Fruit fly (Drosophila melanogaster): ENCODE results near the gene form3.

form3 gene

dm6 chr3L:7094548-7095072, at the start of gene form3:
Gene form3, plus strand, starts transcription at chr3L:7094818.
- TF ChIP-seq jim (GFP tag; optimal IDR thresholded peaks at IDR 0.05) (no peak), fru (GFP tag; optimal IDR thresholded peaks at IDR 0.05) (peak; percentile 87), Hr78 (GFP tag; optimal IDR thresholded peaks at IDR 0.05) (no peak), CrebA (GFP tag; optimal IDR thresholded peaks at IDR 0.05; ENCODE audit: borderline replicate concordance) (no peak), foxo (GFP tag; optimal IDR thresholded peaks at IDR 0.05) (no peak), HLH106 (tag; optimal IDR thresholded peaks at IDR 0.05) (no peak)

dm6 chr3L:7058401-7058999, 36.1 kb upstream of the form3 start:
- TF ChIP-seq Dif (GFP tag; optimal IDR thresholded peaks at IDR 0.05; ENCODE audit: partially characterized antibody): no peak
- TF ChIP-seq Sp1 (GFP tag; optimal IDR thresholded peaks at IDR 0.05): no peak
- TF ChIP-seq usp (GFP tag; optimal IDR thresholded peaks at IDR 0.05): no peak
- no peak for TF ChIP-seq dl (GFP tag; optimal IDR thresholded peaks at IDR 0.05; ENCODE audit: insufficient read depth in 1 of 2, partially characterized antibody in 2 of 2)
- TF ChIP-seq CrebA (GFP tag; optimal IDR thresholded peaks at IDR 0.05; ENCODE audit: borderline replicate concordance): no peak
- TF ChIP-seq Myc (optimal IDR thresholded peaks at IDR 0.05): no peak
- no peak for TF ChIP-seq sage (GFP tag; optimal IDR thresholded peaks at IDR 0.05)
- no peak for TF ChIP-seq lola (GFP tag; optimal IDR thresholded peaks at IDR 0.05)
- no peak for TF ChIP-seq Hr83 (GFP tag; optimal IDR thresholded peaks at IDR 0.05; ENCODE audit: poor library complexity, severe bottlenecking)
- no peak for TF ChIP-seq ey (GFP tag; optimal IDR thresholded peaks at IDR 0.05)
- TF ChIP-seq dsf (GFP tag; optimal IDR thresholded peaks at IDR 0.05; ENCODE audit: borderline replicate concordance): no peak
- TF ChIP-seq psq (GFP tag; optimal IDR thresholded peaks at IDR 0.05): no peak
- TF ChIP-seq h (GFP tag; optimal IDR thresholded peaks at IDR 0.05): no peak

- TF ChIP-seq h (GFP tag; optimal IDR thresholded peaks at IDR 0.05) (no peak), Vsx2 (GFP tag; optimal IDR thresholded peaks at IDR 0.05; ENCODE audit: partially characterized antibody) (no peak), Hr78 (GFP tag; optimal IDR thresholded peaks at IDR 0.05) (no peak), dsf (GFP tag; optimal IDR thresholded peaks at IDR 0.05; ENCODE audit: borderline replicate concordance) (no peak), CG32264 (GFP tag; optimal IDR thresholded peaks at IDR 0.05) (no peak), Myc (optimal IDR thresholded peaks at IDR 0.05) (no peak)
These were observed 28.6 kb upstream of the form3 start, which contains the start of gene CG14823 for dm6 chr3L:7066014-7066413. Gene CG14823, plus strand, starts transcription at chr3L:7066314.

- TF ChIP-seq h (GFP tag; optimal IDR thresholded peaks at IDR 0.05) (no peak), CG9705 (GFP tag; optimal IDR thresholded peaks at IDR 0.05) (no peak), Abd-B (GFP tag; optimal IDR thresholded peaks at IDR 0.05) (no peak), fru (GFP tag; optimal IDR thresholded peaks at IDR 0.05) (no peak)
These were observed 25.5 kb upstream of the form3 start, which contains the start of gene CG32391 for dm6 chr3L:7069099-7069498. Gene CG32391, minus strand, starts transcription at chr3L:7069199.

dm6 chr3L:7075147-7075546, 19.5 kb upstream of the form3 start, which contains the start of gene CG34030:
Gene CG34030, minus strand, starts transcription at chr3L:7075247.
- TF ChIP-seq Hr78 (GFP tag; optimal IDR thresholded peaks at IDR 0.05): no peak
- no peak for TF ChIP-seq Abd-B (GFP tag; optimal IDR thresholded peaks at IDR 0.05)
- no peak for TF ChIP-seq Dif (GFP tag; optimal IDR thresholded peaks at IDR 0.05; ENCODE audit: partially characterized antibody)
- TF ChIP-seq Myc (optimal IDR thresholded peaks at IDR 0.05): no peak
- no peak for TF ChIP-seq fru (GFP tag; optimal IDR thresholded peaks at IDR 0.05)
- no peak for TF ChIP-seq sage (GFP tag; optimal IDR thresholded peaks at IDR 0.05)
- no peak for TF ChIP-seq Rel (GFP tag; optimal IDR thresholded peaks at IDR 0.05)
- no peak for TF ChIP-seq Rel (tag; optimal IDR thresholded peaks at IDR 0.05)
- no peak for TF ChIP-seq Hr83 (GFP tag; optimal IDR thresholded peaks at IDR 0.05; ENCODE audit: poor library complexity, severe bottlenecking)
- no peak for TF ChIP-seq N (GFP tag; optimal IDR thresholded peaks at IDR 0.05)
- no peak for TF ChIP-seq Mio (GFP tag; optimal IDR thresholded peaks at IDR 0.05)
- no peak for TF ChIP-seq h (GFP tag; optimal IDR thresholded peaks at IDR 0.05)
- TF ChIP-seq Hnf4 (GFP tag; optimal IDR thresholded peaks at IDR 0.05): no peak
- no peak for TF ChIP-seq dmrt93B (GFP tag; optimal IDR thresholded peaks at IDR 0.05)
- no peak for TF ChIP-seq brk (GFP tag; optimal IDR thresholded peaks at IDR 0.05)
- no peak for TF ChIP-seq woc (GFP tag; optimal IDR thresholded peaks at IDR 0.05)

All from whole organism, wandering third instar larva.